Fruit fly (Drosophila melanogaster): Measurements from ENCODE around the gene CG12535.
A peak's percentile ranks its signal among the peaks of the same experiment; 100 is the strongest.

The CG12535 gene

dm6 chrX:3431641-3432040 is 17.1 kb downstream of the CG12535 start (continued):
- TF ChIP-seq chif (GFP tag; optimal IDR thresholded peaks at IDR 0.05) (peak; percentile 10 to 43), Dref (GFP tag; IDR thresholded peaks at IDR 0.05) (no peak), peb (GFP tag; IDR thresholded peaks at IDR 0.05) (peak; percentile 33; the same call in 1 of the 2 replicates), CG2889 (GFP tag; IDR thresholded peaks at IDR 0.05) (peak; percentile 74; the same call in 2 of the 3 replicates), Bgb (GFP tag; IDR thresholded peaks at IDR 0.05; ENCODE audit: partially characterized antibody) (no peak), pnt (GFP tag; optimal IDR thresholded peaks at IDR 0.05) (no peak), seq (GFP tag; IDR thresholded peaks at IDR 0.05) (peak; percentile 84), zen2 (GFP tag; IDR thresholded peaks at IDR 0.05; ENCODE audit: partially characterized antibody) (no peak), gsb-n (tag; optimal IDR thresholded peaks at IDR 0.05) (peak; percentile 38), Nf-YA (GFP tag; IDR thresholded peaks at IDR 0.05) (no peak), CG17802 (tag; optimal IDR thresholded peaks at IDR 0.05) (no peak), vnd (GFP tag; IDR thresholded peaks at IDR 0.05; ENCODE audit: partially characterized antibody) (no peak), zfh1 (GFP tag; IDR thresholded peaks at IDR 0.05) (peak; percentile 72; the same call in 2 of the 3 replicates), rib (GFP tag; IDR thresholded peaks at IDR 0.05) (peak; percentile 19; the same call in 1 of the 2 replicates), CG10565 (GFP tag; optimal IDR thresholded peaks at IDR 0.05) (no peak), Mes4 (GFP tag; optimal IDR thresholded peaks at IDR 0.05) (no peak), twi (tag; optimal IDR thresholded peaks at IDR 0.05) (peak; percentile 29), CG31441 (GFP tag; IDR thresholded peaks at IDR 0.05) (peak; percentile 91), Taf1 (GFP tag; IDR thresholded peaks at IDR 0.05) (0 out of 2 replicates have a peak, but pooled peaks have one; percentile 23), lola (GFP tag; optimal IDR thresholded peaks at IDR 0.05) (peak in 1 of 3 experiments; percentile 48), shn (GFP tag; optimal IDR thresholded peaks at IDR 0.05) (no peak), CG13775 (GFP tag; optimal IDR thresholded peaks at IDR 0.05) (peak; percentile 32), NfI (GFP tag; optimal IDR thresholded peaks at IDR 0.05) (peak; percentile 54), gt (GFP tag; IDR thresholded peaks at IDR 0.05) (no peak), Abd-B (GFP tag; optimal IDR thresholded peaks at IDR 0.05) (peak; percentile 48), CG4424 (GFP tag; optimal IDR thresholded peaks at IDR 0.05) (peak; percentile 48), CG12659 (GFP tag; optimal IDR thresholded peaks at IDR 0.05) (peak; percentile 70), CG4820 (GFP tag; optimal IDR thresholded peaks at IDR 0.05) (peak; percentile 30), Atf6 (GFP tag; IDR thresholded peaks at IDR 0.05) (peak; percentile 86), CG12769 (tag; optimal IDR thresholded peaks at IDR 0.05) (peak; percentile 1), CG7357 (GFP tag; IDR thresholded peaks at IDR 0.05) (peak; percentile 60; the same call in 2 of the 3 replicates), H15 (GFP tag; IDR thresholded peaks at IDR 0.05) (peak; percentile 57; the same call in 1 of the 3 replicates), CG1602 (GFP tag; optimal IDR thresholded peaks at IDR 0.05) (peak; percentile 30), eve (GFP tag; optimal IDR thresholded peaks at IDR 0.05) (peak in 1 of 2 experiments; percentile 60), Bdp1 (GFP tag; optimal IDR thresholded peaks at IDR 0.05) (no peak), CG34224 (GFP tag; IDR thresholded peaks at IDR 0.05; ENCODE audit: partially characterized antibody) (no peak), ems (GFP tag; optimal IDR thresholded peaks at IDR 0.05) (peak; percentile 25), HLH54F (GFP tag; optimal IDR thresholded peaks at IDR 0.05) (no peak), btn (GFP tag; optimal IDR thresholded peaks at IDR 0.05) (no peak), CG1832 (GFP tag; optimal IDR thresholded peaks at IDR 0.05) (no peak), CG17829 (tag; optimal IDR thresholded peaks at IDR 0.05) (peak; percentile 87), lmd (GFP tag; IDR thresholded peaks at IDR 0.05) (peak; percentile 85), slou (GFP tag; optimal IDR thresholded peaks at IDR 0.05) (no peak), chinmo (GFP tag; IDR thresholded peaks at IDR 0.05; ENCODE audit: partially characterized antibody) (peak; percentile 76; the same call in 1 of the 4 replicates), BtbVII (GFP tag; optimal IDR thresholded peaks at IDR 0.05) (peak; percentile 23), CG13123 (GFP tag; optimal IDR thresholded peaks at IDR 0.05) (peak; percentile 15), CG3281 (GFP tag; optimal IDR thresholded peaks at IDR 0.05) (peak; percentile 16), abd-A (tag; optimal IDR thresholded peaks at IDR 0.05) (peak; percentile 26), CG4282 (GFP tag; optimal IDR thresholded peaks at IDR 0.05) (no peak), pho (GFP tag; optimal IDR thresholded peaks at IDR 0.05) (peak; percentile 39), Neu2 (GFP tag; optimal IDR thresholded peaks at IDR 0.05; ENCODE audit: borderline replicate concordance) (no peak)
